Worm (Caenorhabditis elegans) whole organism, midembryonic: ENCODE measurements around the gene ets-7.

ENCODE experiments used
- T22C8.4 ChIP-seq: fragments of 200-800 bp; sonication (Bioruptor generic); IDR thresholded peaks from 2 replicates; pipeline ENCODE4 v1.3.6; 2022; ENCODE audit warnings: missing genetic modification characterization, missing compliant biosample characterization
- cog-1 ChIP-seq: sonication (generic microtip); optimal IDR thresholded peaks from 2 replicates; lab custom pipeline; 2016; ENCODE audit warnings: missing genetic modification characterization, missing compliant biosample characterization
- flt-1 ChIP-seq: fragments of 200-800 bp; sonication (Bioruptor generic); IDR thresholded peaks from 2 replicates; pipeline ENCODE4 v1.3.6; 2022; ENCODE audit warnings: missing genetic modification characterization, missing compliant biosample characterization
- klf-2 ChIP-seq: fragments of 200-800 bp; sonication (Bioruptor generic); conservative IDR thresholded peaks from 2 replicates; pipeline ENCODE4 v1.3.6; 2022; ENCODE audit warnings: missing genetic modification reagents, missing genetic modification characterization, missing compliant biosample characterization
- med-1 ChIP-seq: sonication (generic microtip); optimal IDR thresholded peaks from 2 replicates; lab custom pipeline; 2017; ENCODE audit warnings: missing genetic modification characterization, mild to moderate bottlenecking, missing compliant biosample characterization, antibody characterized with exemption, missing genetic modification reagents; ENCODE audit not compliant: insufficient read depth
- ref-1 ChIP-seq: fragments of 200-800 bp; sonication (Bioruptor generic); conservative IDR thresholded peaks from 2 replicates; pipeline ENCODE4 v1.3.6; 2022; ENCODE audit warnings: missing genetic modification reagents, missing genetic modification characterization, missing compliant biosample characterization
- tab-1 ChIP-seq: fragments of 200-800 bp; sonication (Bioruptor generic); IDR thresholded peaks from 2 replicates; pipeline ENCODE4 v1.3.6; 2022; ENCODE audit warnings: missing genetic modification characterization, missing compliant biosample characterization
- ztf-23 ChIP-seq: fragments of 200-800 bp; sonication (Bioruptor generic); IDR thresholded peaks from 2 replicates; pipeline ENCODE4 v1.3.6; 2022; ENCODE audit warnings: missing genetic modification reagents, missing genetic modification characterization, missing compliant biosample characterization
- ztf-29 ChIP-seq: fragments of 200-800 bp; sonication (Bioruptor generic); IDR thresholded peaks from 2 replicates; pipeline ENCODE4 v1.3.6; 2022; ENCODE audit warnings: missing genetic modification reagents, missing genetic modification characterization, missing compliant biosample characterization

The ets-7 gene

ce11 chrV:7558693-7559092 lies at the start of gene ets-7:
Gene ets-7 (minus strand): TSS chrV:7558793.
- TF ChIP-seq cog-1: no peak
- TF ChIP-seq ref-1 (GFP tag; lab: Robert Waterston, UW): no peak
- no peak for TF ChIP-seq tab-1 (GFP tag; lab: Robert Waterston, UW)
- no peak for TF ChIP-seq T22C8.4 (GFP tag; lab: Robert Waterston, UW)
- TF ChIP-seq med-1 (GFP tag; lab: Kevin White, UChicago): no peak
- TF ChIP-seq ztf-29 (GFP tag; lab: Robert Waterston, UW): no peak
- no peak for TF ChIP-seq klf-2
- no peak for TF ChIP-seq flt-1
- no peak for TF ChIP-seq ztf-23 (GFP tag; lab: Robert Waterston, UW)

DNA sequence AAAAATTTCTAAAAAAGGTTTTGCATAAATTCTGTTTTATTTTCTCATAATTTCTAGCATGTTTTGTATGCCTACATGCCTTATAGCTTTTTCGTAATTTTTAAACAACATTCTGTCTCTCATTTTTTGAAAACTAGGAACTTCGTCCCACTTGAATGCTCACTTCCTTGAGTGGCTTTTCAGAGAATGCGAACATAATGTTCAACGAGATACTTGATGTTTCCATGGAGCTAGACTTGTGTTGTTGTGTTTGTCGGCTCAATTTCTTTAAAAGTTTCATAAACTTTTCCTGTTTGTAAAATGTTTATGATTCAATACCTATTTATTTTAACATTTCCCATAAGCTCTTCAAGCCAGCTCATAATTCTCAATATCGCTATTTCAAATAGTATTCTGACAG lies 46.3 kb upstream of the ets-7 start, which contains the start of gene clec-213:
Gene clec-213 (plus strand): TSS at position 301 of the 400 bp plus-strand sequence.
- TF ChIP-seq klf-2 (no peak), T22C8.4 (GFP tag; lab: Robert Waterston, UW) (no peak), flt-1 (no peak), cog-1 (no peak)

DNA sequence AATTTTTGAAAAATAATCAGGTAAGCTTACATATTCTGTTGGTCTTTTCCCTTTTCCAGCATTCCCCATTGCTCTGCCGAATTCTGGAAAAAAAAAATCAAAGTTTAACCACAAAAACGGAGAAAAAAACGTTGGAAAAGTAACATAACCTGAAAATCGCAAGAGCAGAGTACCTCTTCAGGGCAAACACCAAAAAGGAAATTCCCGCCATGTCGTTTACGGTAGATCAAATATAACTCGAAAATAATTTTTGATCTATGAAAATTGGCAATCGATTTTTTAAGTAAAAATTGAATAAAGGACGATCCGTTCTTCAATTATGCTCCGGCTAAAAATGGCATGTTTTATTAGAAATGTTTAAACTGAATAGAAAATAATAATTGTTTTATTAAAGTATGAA lies 44.8 kb upstream of the ets-7 start, which contains the start of gene C50E3.11:
Gene C50E3.11 (minus strand): TSS at position 83 of the 400 bp plus-strand sequence.
- no peak for TF ChIP-seq klf-2
- TF ChIP-seq ztf-23 (GFP tag; lab: Robert Waterston, UW): no peak

DNA sequence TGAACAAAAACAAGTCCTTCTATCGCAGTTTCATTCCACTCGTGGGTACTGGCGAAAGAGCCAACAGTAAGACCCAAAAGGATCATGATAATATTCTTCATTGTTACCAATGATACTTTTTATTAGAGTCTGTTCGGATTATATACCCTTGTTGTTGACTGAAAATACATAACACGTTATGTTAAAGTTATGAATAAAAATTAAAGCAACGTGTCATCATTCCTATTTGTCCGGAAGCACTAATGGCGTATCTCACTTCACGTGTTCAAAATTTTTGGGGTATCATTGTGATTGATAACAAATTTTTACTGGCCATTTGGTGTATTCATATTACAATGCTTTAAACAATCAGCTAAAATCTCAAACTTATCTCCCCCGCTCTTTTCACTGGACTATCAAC lies 42.9 kb upstream of the ets-7 start, which contains the start of gene scl-26:
Gene scl-26 (minus strand): TSS at position 101 of the 400 bp plus-strand sequence.
- no peak for TF ChIP-seq klf-2
- TF ChIP-seq tab-1 (GFP tag; lab: Robert Waterston, UW): no peak
- no peak for TF ChIP-seq T22C8.4 (GFP tag; lab: Robert Waterston, UW)
- TF ChIP-seq ztf-23 (GFP tag; lab: Robert Waterston, UW): no peak
- TF ChIP-seq cog-1: no peak
- no peak for TF ChIP-seq med-1 (GFP tag; lab: Kevin White, UChicago)
- TF ChIP-seq ztf-29 (GFP tag; lab: Robert Waterston, UW): no peak
- TF ChIP-seq flt-1: no peak
- TF ChIP-seq ref-1 (GFP tag; lab: Robert Waterston, UW): no peak

DNA sequence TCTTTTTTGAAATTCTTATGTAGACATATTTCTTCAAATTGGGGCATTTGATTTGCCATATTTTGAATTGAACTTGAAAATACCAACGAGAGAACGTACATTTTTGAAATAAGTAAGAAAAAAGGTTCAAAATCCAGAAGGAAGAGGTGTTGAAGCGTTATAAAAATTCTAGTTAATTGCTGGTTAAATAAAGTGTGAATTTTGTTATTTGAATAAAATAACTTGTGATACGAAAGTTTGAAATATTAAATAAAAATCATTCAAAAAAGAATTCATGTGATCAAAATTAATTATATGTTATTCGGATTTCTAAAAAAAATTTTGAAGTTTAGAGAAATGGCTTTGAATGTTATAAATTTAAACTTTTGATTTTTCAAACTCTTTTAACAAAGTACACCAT lies 41.6 kb upstream of the ets-7 start, which contains the start of gene C50E3.9:
Gene C50E3.9 (minus strand): TSS at position 101 of the 400 bp plus-strand sequence.
- no peak for TF ChIP-seq ref-1 (GFP tag; lab: Robert Waterston, UW)
- TF ChIP-seq tab-1 (GFP tag; lab: Robert Waterston, UW): no peak
- no peak for TF ChIP-seq klf-2
- no peak for TF ChIP-seq med-1 (GFP tag; lab: Kevin White, UChicago)
- TF ChIP-seq flt-1: no peak
- TF ChIP-seq cog-1: no peak
- TF ChIP-seq ztf-29 (GFP tag; lab: Robert Waterston, UW): no peak
- no peak for TF ChIP-seq T22C8.4 (GFP tag; lab: Robert Waterston, UW)
- TF ChIP-seq ztf-23 (GFP tag; lab: Robert Waterston, UW): no peak

DNA sequence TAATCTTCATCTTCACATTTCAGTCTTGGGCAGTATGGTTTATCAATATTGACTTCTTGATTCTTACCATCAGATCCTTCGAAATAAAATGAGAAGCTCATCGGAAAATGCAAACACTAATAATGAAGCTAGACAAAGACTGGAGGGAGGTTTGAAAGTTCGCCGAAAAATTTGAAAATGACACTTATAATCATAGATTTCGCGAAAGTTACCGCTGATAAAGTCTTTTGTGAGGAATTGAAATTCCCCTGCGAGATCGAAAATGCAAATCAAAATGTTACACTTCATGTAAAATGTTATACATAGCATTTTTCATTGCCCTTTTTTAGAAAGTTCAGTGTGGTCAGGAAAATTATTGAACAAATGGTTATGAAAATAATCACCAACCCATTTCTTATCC lies 39.7 kb upstream of the ets-7 start, which contains the start of gene C50E3.7:
Gene C50E3.7 (minus strand): TSS at position 101 of the 400 bp plus-strand sequence.
- TF ChIP-seq tab-1 (GFP tag; lab: Robert Waterston, UW) (no peak), cog-1 (no peak), ztf-29 (GFP tag; lab: Robert Waterston, UW) (no peak), ztf-23 (GFP tag; lab: Robert Waterston, UW) (no peak), flt-1 (no peak), ref-1 (GFP tag; lab: Robert Waterston, UW) (no peak), klf-2 (no peak), T22C8.4 (GFP tag; lab: Robert Waterston, UW) (no peak), med-1 (GFP tag; lab: Kevin White, UChicago) (no peak)

DNA sequence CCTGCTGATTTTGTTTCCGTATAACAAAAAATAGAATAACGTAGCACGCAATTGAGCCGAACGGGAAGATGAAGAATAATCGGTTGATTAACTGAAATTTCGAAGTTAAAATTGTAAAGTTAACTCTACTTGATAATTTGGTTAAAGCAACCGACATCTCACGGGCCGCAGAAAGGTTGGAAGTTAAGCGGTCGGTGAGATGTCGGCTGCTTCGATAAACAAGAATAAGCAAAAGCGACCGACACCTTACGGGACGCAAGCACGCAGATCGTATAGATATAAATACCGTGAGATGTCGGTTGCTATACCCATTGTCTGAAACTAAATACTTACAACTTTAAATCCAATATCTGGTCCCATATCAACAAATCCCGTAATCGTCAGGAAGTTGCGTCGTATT lies 36.5 kb upstream of the ets-7 start:
- TF ChIP-seq ztf-23 (GFP tag; lab: Robert Waterston, UW) (no peak), med-1 (GFP tag; lab: Kevin White, UChicago) (no peak), ztf-29 (GFP tag; lab: Robert Waterston, UW) (no peak)

ce11 chrV:7590454-7590853 lies 31.9 kb upstream of the ets-7 start, which contains the start of gene C50E3.6:
Gene C50E3.6 (minus strand): TSS chrV:7590554.
- no peak for TF ChIP-seq ztf-29 (GFP tag; lab: Robert Waterston, UW)

DNA sequence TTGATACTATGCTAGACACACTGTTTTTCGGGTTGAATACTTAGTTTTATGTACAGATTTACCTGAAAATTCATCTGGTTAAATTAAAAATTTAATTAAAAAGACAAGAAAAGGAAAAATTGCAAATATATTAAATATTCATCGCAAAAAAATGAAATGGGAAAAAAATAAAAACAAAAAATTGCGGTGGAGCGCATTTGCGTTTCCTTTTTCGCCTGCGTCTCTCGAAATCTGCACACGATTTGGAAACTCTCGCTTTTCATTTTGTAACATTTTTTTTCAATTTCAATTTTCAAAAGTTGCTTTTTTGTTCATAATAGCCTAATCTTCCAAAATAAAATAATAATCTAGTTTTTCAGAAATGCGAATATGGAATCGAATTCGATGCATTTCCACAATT lies 29.0 kb upstream of the ets-7 start, which contains the start of the genes F19F10.11 and C50E3.5:
Gene F19F10.11 (minus strand): TSS at position 68 of the 400 bp plus-strand sequence.
Gene C50E3.5 (plus strand): TSS at position 360 of the 400 bp plus-strand sequence.
- TF ChIP-seq klf-2 (no peak), ztf-29 (GFP tag; lab: Robert Waterston, UW) (no peak), ztf-23 (GFP tag; lab: Robert Waterston, UW) (no peak), cog-1 (no peak), flt-1 (no peak)

ce11 chrV:7580378-7580777 lies 21.8 kb upstream of the ets-7 start, which contains the start of gene ets-6:
Gene ets-6 (minus strand): TSS chrV:7580546.
- TF ChIP-seq ztf-23 (GFP tag; lab: Robert Waterston, UW): no peak
- TF ChIP-seq klf-2: no peak
- peak; percentile 67 for TF ChIP-seq T22C8.4 (GFP tag; lab: Robert Waterston, UW)

ce11 chrV:7575563-7575962 lies 17.0 kb upstream of the ets-7 start, which contains the start of the genes snu-66 and ints-9:
Gene snu-66 (minus strand): TSS chrV:7575670.
Gene ints-9 (plus strand): TSS chrV:7575802.
- TF ChIP-seq med-1 (GFP tag; lab: Kevin White, UChicago): no peak
